Fruit fly (Drosophila melanogaster): ENCODE data around the gene CG6607.

- TF ChIP-seq psq (GFP tag; optimal IDR thresholded peaks at IDR 0.05) = no peak
- TF ChIP-seq sage (GFP tag; optimal IDR thresholded peaks at IDR 0.05) = no peak
- TF ChIP-seq dsf (GFP tag; optimal IDR thresholded peaks at IDR 0.05; ENCODE audit: borderline replicate concordance) = no peak
- TF ChIP-seq N (GFP tag; optimal IDR thresholded peaks at IDR 0.05) = no peak
- TF ChIP-seq CG32264 (GFP tag; optimal IDR thresholded peaks at IDR 0.05) = no peak
- no peak for TF ChIP-seq HLH106 (tag; optimal IDR thresholded peaks at IDR 0.05)
- no peak for TF ChIP-seq Vsx2 (GFP tag; optimal IDR thresholded peaks at IDR 0.05; ENCODE audit: partially characterized antibody)
- no peak for TF ChIP-seq Dif (GFP tag; optimal IDR thresholded peaks at IDR 0.05; ENCODE audit: partially characterized antibody)
- TF ChIP-seq ey (GFP tag; optimal IDR thresholded peaks at IDR 0.05) = no peak
Measured at dm6 chr3R:24544388-24544787, 16.5 kb downstream of the CG6607 start, which contains the start of gene Esyt2.

Data from whole organism, wandering third instar larva.